Fruit fly (Drosophila melanogaster) whole organism, wandering third instar larva: ENCODE results near the gene Ugt37C2.

Experiments
- Abd-B ChIP-seq: fragments of >200 bp; optimal IDR thresholded peaks from 2 replicates; lab custom pipeline; 2017; ENCODE audit warnings: missing biosample characterization, missing genetic modification characterization
- CG32264 ChIP-seq: fragments of 200-800 bp; sonication (Bioruptor generic); optimal IDR thresholded peaks from 2 replicates; lab custom pipeline; 2016; ENCODE audit warnings: missing biosample characterization, missing genetic modification characterization
- CG9705 ChIP-seq: fragments of 200-800 bp; sonication (Bioruptor generic); optimal IDR thresholded peaks from 2 replicates; lab custom pipeline; 2018; ENCODE audit warnings: missing biosample characterization, mild to moderate bottlenecking, missing genetic modification characterization
- CrebA ChIP-seq: fragments of 200-800 bp; sonication (Bioruptor generic); optimal IDR thresholded peaks from 2 replicates; lab custom pipeline; 2016; ENCODE audit warnings: missing biosample characterization, mild to moderate bottlenecking, missing genetic modification characterization, borderline replicate concordance
- Dfd ChIP-seq: fragments of >200 bp; optimal IDR thresholded peaks from 2 replicates; lab custom pipeline; 2017; ENCODE audit warnings: missing biosample characterization, missing genetic modification characterization
- Dif ChIP-seq: fragments of 200-275, 200-300 bp; sonication (Bioruptor generic); optimal IDR thresholded peaks from 2 replicates; lab custom pipeline; 2018; ENCODE audit warnings: missing biosample characterization, missing genetic modification characterization; ENCODE audit not compliant: partially characterized antibody
- GATAd ChIP-seq: sonication (Bioruptor generic); optimal IDR thresholded peaks from 2 replicates; lab custom pipeline; 2016; ENCODE audit warnings: missing biosample characterization, missing genetic modification characterization
- HLH106 ChIP-seq: fragments of 200-800 bp; optimal IDR thresholded peaks from 3 replicates; lab custom pipeline; 2019; ENCODE audit warnings: missing biosample characterization, mild to moderate bottlenecking, missing genetic modification characterization, moderate library complexity
- Hr78 ChIP-seq: fragments of >200 bp; optimal IDR thresholded peaks from 2 replicates; lab custom pipeline; 2017; ENCODE audit warnings: missing biosample characterization, missing genetic modification characterization
- Hr83 ChIP-seq: fragments of 200-300 bp; sonication (Bioruptor generic); optimal IDR thresholded peaks from 2 replicates; lab custom pipeline; 2016; ENCODE audit warnings: missing biosample characterization, mild to moderate bottlenecking, missing genetic modification characterization, moderate library complexity; ENCODE audit not compliant: poor library complexity, severe bottlenecking
- Mio ChIP-seq: sonication (Bioruptor generic); optimal IDR thresholded peaks from 2 replicates; lab custom pipeline; 2016; ENCODE audit warnings: missing biosample characterization, missing genetic modification characterization
- Myc ChIP-seq: fragments of >200 bp; optimal IDR thresholded peaks from 2 replicates; lab custom pipeline; 2017
- N ChIP-seq: fragments of >200 bp; optimal IDR thresholded peaks from 2 replicates; lab custom pipeline; 2018; ENCODE audit warnings: missing biosample characterization, missing external identifiers, missing genetic modification characterization
- OdsH ChIP-seq: fragments of 200-800 bp; sonication (Bioruptor generic); optimal IDR thresholded peaks from 2 replicates; lab custom pipeline; 2016; ENCODE audit warnings: missing biosample characterization, mild to moderate bottlenecking, missing genetic modification characterization
- Sp1 ChIP-seq: fragments of 200-800 bp; sonication (Bioruptor generic); optimal IDR thresholded peaks from 3 replicates; lab custom pipeline; 2019; ENCODE audit warnings: missing biosample characterization, mild to moderate bottlenecking, missing genetic modification characterization, moderate library complexity
- br ChIP-seq: fragments of 200-800 bp; sonication (Bioruptor generic); optimal IDR thresholded peaks from 2 replicates; lab custom pipeline; 2016; ENCODE audit warnings: missing biosample characterization, missing genetic modification characterization
- brk ChIP-seq: fragments of 200-800 bp; sonication (Bioruptor generic); optimal IDR thresholded peaks from 2 replicates; lab custom pipeline; 2016; ENCODE audit warnings: missing biosample characterization, mild to moderate bottlenecking, missing genetic modification characterization
- dmrt93B ChIP-seq: fragments of 200-800 bp; sonication (Bioruptor generic); optimal IDR thresholded peaks from 2 replicates; lab custom pipeline; 2018; ENCODE audit warnings: missing biosample characterization, mild to moderate bottlenecking, missing genetic modification characterization
- dsf ChIP-seq: sonication (Bioruptor generic); optimal IDR thresholded peaks from 2 replicates; lab custom pipeline; 2016; ENCODE audit warnings: missing biosample characterization, missing genetic modification characterization, borderline replicate concordance
- ey ChIP-seq: fragments of 200-800 bp; sonication (Bioruptor generic); optimal IDR thresholded peaks from 2 replicates; lab custom pipeline; 2016; ENCODE audit warnings: missing biosample characterization, missing genetic modification characterization
- foxo ChIP-seq, 2 experiments: fragments of 200-800 bp; sonication (Bioruptor generic); optimal IDR thresholded peaks; 2 replicates in 1 of 2; 3 replicates in 1 of 2; lab custom pipeline; 2016 to 2017; ENCODE audit warnings: missing biosample characterization in 2 of 2, missing genetic modification characterization in 2 of 2
- fru ChIP-seq: fragments of 200-800 bp; sonication (Bioruptor generic); optimal IDR thresholded peaks from 3 replicates; lab custom pipeline; 2016; ENCODE audit warnings: missing biosample characterization, mild to moderate bottlenecking, missing genetic modification characterization
- h ChIP-seq: fragments of 200-800 bp; sonication (Bioruptor generic); optimal IDR thresholded peaks from 3 replicates; lab custom pipeline; 2016; ENCODE audit warnings: missing biosample characterization, mild to moderate bottlenecking, missing genetic modification characterization
- jim ChIP-seq: fragments of 175-275, 200-325 bp; sonication (Bioruptor generic); optimal IDR thresholded peaks from 2 replicates; lab custom pipeline; 2016; ENCODE audit warnings: missing biosample characterization, mild to moderate bottlenecking, missing genetic modification characterization
- lola ChIP-seq: fragments of >200 bp; optimal IDR thresholded peaks from 2 replicates; lab custom pipeline; 2017; ENCODE audit warnings: missing biosample characterization, missing genetic modification characterization
- psq ChIP-seq: fragments of 200-800 bp; sonication (Bioruptor generic); optimal IDR thresholded peaks from 3 replicates; lab custom pipeline; 2017; ENCODE audit warnings: missing biosample characterization, mild to moderate bottlenecking, missing genetic modification characterization, moderate library complexity
- rgr ChIP-seq: fragments of 200-800 bp; sonication (Bioruptor generic); optimal IDR thresholded peaks from 3 replicates; lab custom pipeline; 2016; ENCODE audit warnings: missing biosample characterization, mild to moderate bottlenecking, missing genetic modification characterization
- sage ChIP-seq: fragments of 200-800 bp; sonication (Bioruptor generic); optimal IDR thresholded peaks from 2 replicates; lab custom pipeline; 2016; ENCODE audit warnings: missing biosample characterization, mild to moderate bottlenecking, missing genetic modification characterization
- sv ChIP-seq: fragments of 200-800 bp; sonication (Bioruptor generic); optimal IDR thresholded peaks from 3 replicates; lab custom pipeline; 2016; ENCODE audit warnings: missing biosample characterization, missing genetic modification characterization
- tai ChIP-seq: sonication (Bioruptor generic); optimal IDR thresholded peaks from 2 replicates; lab custom pipeline; 2016; ENCODE audit warnings: missing biosample characterization, missing genetic modification characterization
- usp ChIP-seq: fragments of >200 bp; optimal IDR thresholded peaks from 2 replicates; lab custom pipeline; 2017; ENCODE audit warnings: missing biosample characterization, missing genetic modification characterization
- woc ChIP-seq: sonication (Bioruptor generic); optimal IDR thresholded peaks from 2 replicates; lab custom pipeline; 2016; ENCODE audit warnings: missing biosample characterization, mild to moderate bottlenecking, missing genetic modification characterization

The Ugt37C2 gene

DNA sequence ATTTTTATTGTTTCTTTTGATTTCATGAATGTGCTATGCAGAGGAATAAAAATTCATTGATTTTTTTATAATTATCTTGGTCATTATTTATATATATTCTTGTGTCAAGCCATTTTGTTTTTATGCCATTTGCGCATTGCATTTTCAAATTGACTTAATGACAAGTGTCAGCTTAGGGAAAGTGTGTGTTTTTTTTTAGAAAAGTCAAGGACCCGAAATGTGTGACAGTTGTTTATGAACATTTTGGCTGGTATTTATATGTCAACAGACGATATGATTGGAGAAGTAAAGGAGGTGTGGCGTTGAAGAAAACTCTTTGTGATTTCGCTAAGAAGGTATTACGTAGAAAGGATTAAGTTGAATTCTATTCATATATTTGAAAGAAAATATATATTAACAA lies 43.7 kb downstream of the Ugt37C2 start, which contains the start of the genes SclA and SclB:
SclA (plus strand) TSS at position 301 of the 400 bp plus-strand sequence.
SclB (plus strand) TSS at position 301 of the 400 bp plus-strand sequence.
- TF ChIP-seq GATAd (no peak), brk (no peak), HLH106 (tag; lab: Kevin White, UChicago) (no peak), Dfd (no peak)

DNA sequence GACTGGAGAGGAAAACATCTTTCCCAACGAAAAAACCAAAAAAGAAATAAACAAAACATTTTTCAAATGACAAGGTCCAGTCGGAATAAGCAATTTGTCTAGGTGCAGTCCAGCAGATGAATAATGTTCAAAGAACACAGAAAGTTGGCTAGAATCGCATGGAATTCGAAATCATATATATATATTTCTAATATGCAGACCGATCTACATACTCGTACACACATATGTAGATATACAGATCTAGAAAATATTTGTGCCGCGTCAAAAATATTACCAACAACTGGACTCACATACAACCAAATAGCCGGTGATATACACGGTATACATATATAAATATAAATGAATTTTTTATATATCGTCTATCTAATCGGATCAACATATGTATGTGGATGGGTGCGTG lies 45.7 kb downstream of the Ugt37C2 start:
- TF ChIP-seq usp (GFP tag; lab: Kevin White, UChicago) (no peak), woc (no peak), ey (GFP tag; lab: Kevin White, UChicago) (no peak), Dfd (no peak), Abd-B (no peak), Sp1 (GFP tag; lab: Kevin White, UChicago) (no peak), sage (no peak), HLH106 (tag; lab: Kevin White, UChicago) (no peak), Mio (no peak), Dif (GFP tag; lab: Kevin White, UChicago) (no peak), Hr78 (no peak), jim (GFP tag; lab: Kevin White, UChicago) (no peak), rgr (GFP tag; lab: Kevin White, UChicago) (no peak), tai (GFP tag; lab: Kevin White, UChicago) (no peak), N (GFP tag; lab: Kevin White, UChicago) (no peak), CrebA (GFP tag; lab: Kevin White, UChicago) (no peak), dsf (GFP tag; lab: Kevin White, UChicago) (no peak), Hr83 (no peak), CG9705 (GFP tag; lab: Kevin White, UChicago) (no peak)

DNA sequence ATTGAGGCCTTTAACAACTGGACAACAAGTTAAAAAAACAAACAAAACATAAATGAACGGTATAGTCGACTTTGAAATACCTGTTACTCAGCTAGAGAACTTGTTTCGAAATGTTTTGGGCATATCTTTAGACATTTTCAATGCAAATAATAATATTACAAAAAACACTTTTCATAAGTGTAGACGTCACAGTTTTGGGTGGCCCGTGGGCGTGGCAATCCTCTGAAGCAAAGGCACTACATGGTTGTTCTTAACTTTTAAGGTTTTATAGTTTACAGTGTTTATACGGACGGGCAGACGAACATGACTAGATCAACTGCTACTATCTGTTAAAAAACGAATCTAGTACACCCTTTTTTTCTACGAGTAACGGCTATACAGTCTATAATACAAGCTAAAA lies 48.5 kb downstream of the Ugt37C2 start:
- no peak for TF ChIP-seq Abd-B
- TF ChIP-seq woc = peak; percentile 47
- no peak for TF ChIP-seq lola (GFP tag; lab: Kevin White, UChicago)
- no peak for TF ChIP-seq Sp1 (GFP tag; lab: Kevin White, UChicago)
- peak; percentile 27 for TF ChIP-seq fru (GFP tag; lab: Kevin White, UChicago)
- TF ChIP-seq jim (GFP tag; lab: Kevin White, UChicago) = no peak
- TF ChIP-seq HLH106 (tag; lab: Kevin White, UChicago) = no peak
- TF ChIP-seq dsf (GFP tag; lab: Kevin White, UChicago) = no peak
- TF ChIP-seq N (GFP tag; lab: Kevin White, UChicago) = no peak
- TF ChIP-seq OdsH (GFP tag; lab: Kevin White, UChicago) = peak; percentile 45

DNA sequence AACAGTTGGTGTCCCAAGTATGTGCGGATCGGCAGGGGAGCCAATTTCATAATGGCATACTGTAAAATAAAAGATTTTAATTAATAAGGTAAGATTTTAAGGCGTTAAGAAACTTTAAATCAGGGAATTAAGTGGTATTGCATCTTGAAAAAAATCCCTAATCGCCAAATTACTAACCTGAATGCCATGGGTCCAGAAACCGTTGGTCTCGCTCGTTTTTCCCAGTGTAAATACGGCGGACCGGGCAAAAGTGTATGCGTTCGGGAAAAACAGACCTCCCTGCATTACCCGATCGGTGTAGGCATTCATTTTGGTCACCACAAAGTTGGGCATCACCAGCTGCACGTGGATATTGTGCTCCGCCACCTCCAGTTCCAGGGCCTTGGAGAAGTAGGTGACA lies 49.3 kb downstream of the Ugt37C2 start:
- no peak for TF ChIP-seq sage
- TF ChIP-seq foxo (GFP tag; optimal IDR thresholded peaks at IDR 0.05; lab: Kevin White, UChicago) = peak in 1 of 2 experiments; percentile 6
- TF ChIP-seq dsf (GFP tag; lab: Kevin White, UChicago) = no peak
- no peak for TF ChIP-seq CG32264
- peak; percentile 13 for TF ChIP-seq h (GFP tag; lab: Kevin White, UChicago)
- TF ChIP-seq ey (GFP tag; lab: Kevin White, UChicago) = no peak
- no peak for TF ChIP-seq OdsH (GFP tag; lab: Kevin White, UChicago)
- TF ChIP-seq jim (GFP tag; lab: Kevin White, UChicago) = no peak
- no peak for TF ChIP-seq dmrt93B
- TF ChIP-seq psq (GFP tag; lab: Kevin White, UChicago) = no peak
- TF ChIP-seq Myc (lab: Kevin White, UChicago) = no peak
- peak; percentile 20 for TF ChIP-seq fru (GFP tag; lab: Kevin White, UChicago)

DNA sequence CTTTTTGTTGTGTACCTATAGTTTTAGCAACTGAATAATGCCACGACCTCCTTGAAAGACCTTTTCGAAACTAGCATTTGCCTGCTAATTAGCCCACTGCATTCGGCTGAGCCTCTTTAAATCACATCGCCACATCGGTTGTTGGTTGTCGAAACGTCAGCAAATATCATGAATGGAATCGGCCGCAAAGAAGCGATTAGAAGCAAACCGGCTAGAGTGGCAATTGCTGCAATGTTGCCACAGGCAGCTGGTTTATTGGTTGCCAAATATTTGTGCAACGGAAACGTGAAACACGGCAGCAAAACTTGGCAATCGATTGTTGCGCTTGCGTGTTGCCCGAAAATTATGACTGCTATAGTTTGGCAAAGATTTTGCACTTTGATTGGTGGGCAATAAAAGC lies 51.2 kb downstream of the Ugt37C2 start:
- no peak for TF ChIP-seq fru (GFP tag; lab: Kevin White, UChicago)
- no peak for TF ChIP-seq CrebA (GFP tag; lab: Kevin White, UChicago)
- TF ChIP-seq GATAd = no peak
- no peak for TF ChIP-seq tai (GFP tag; lab: Kevin White, UChicago)
- TF ChIP-seq sv = no peak
- TF ChIP-seq br (GFP tag; lab: Kevin White, UChicago) = no peak
- TF ChIP-seq OdsH (GFP tag; lab: Kevin White, UChicago) = no peak
